5 worm cellular contexts compared by ENCODE assay signal in the genomic region with DNA sequence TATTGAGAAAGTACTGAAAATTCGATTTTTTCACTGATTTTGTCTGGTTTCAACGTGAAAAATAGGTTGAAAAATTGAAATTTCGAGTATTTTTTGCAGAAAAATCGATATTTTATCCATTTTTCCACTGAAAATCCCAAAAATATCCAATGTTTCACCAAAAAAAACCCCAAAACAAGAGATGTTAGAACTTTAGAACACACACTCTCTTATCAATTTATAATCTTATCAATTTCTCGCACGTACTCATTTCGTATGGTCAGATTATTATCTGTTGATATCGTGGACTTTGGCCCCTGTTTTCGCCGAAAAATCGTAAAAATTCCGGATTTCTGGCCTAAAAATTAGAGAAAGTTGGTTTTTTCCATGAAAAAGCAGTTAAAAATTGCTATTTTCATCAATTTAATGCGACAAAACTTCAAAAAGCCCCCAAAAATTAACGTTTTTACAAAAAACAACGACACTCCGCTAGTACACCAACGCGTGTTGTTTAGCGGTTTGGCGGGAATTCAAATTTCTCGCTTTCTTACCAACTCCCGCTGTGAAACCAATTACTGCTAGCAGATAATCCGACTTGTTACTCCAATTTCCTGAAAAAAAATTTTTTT.
TF ChIP-seq lines count a peak whose summit lies in the region.

No protein-coding gene starts in this region.

TF ChIP-seq in whole organism, L1 larva, 84 proteins besides CTCF, POLR2A, EP300 and RAD21:
- peak in 1 of 3 experiments; percentile 4 for TF ChIP-seq dpl-1 (GFP tag; optimal IDR thresholded peaks at IDR 0.05; lab: Kevin White, UChicago)
- TF ChIP-seq elt-3 (tag; optimal IDR thresholded peaks at IDR 0.05; lab: Kevin White, UChicago) = peak in 1 of 6 experiments; percentile 3
- TF ChIP-seq elt-2 (tag; optimal IDR thresholded peaks at IDR 0.05; lab: Kevin White, UChicago) = peak; percentile 44
TF ChIP-seq in whole organism, L1 larva: peak in this region for 3; not testable (repeated sequence) for 81.

TF ChIP-seq in whole organism, L3 larva, 47 proteins besides CTCF, POLR2A, EP300 and RAD21:
- TF ChIP-seq elt-2 (tag; optimal IDR thresholded peaks at IDR 0.05; lab: Kevin White, UChicago) = peak; percentile 64

TF ChIP-seq in whole organism, L4 larva, 104 proteins besides CTCF, POLR2A, EP300 and RAD21:
- peak; percentile 1 for TF ChIP-seq nhr-28 (tag; optimal IDR thresholded peaks at IDR 0.05; lab: Kevin White, UChicago)
- peak; percentile 49 for TF ChIP-seq dmd-6 (GFP tag; IDR thresholded peaks at IDR 0.05; lab: Robert Waterston, UW)
- TF ChIP-seq Y48G9A.11 (GFP tag; IDR thresholded peaks at IDR 0.05; lab: Robert Waterston, UW) = peak; percentile 61
- 0 out of 2 replicates have a peak, but pooled peaks have one; percentile 37 for TF ChIP-seq D1046.2 (GFP tag; IDR thresholded peaks at IDR 0.05; lab: Robert Waterston, UW)

TF ChIP-seq in whole organism, late embryonic, 69 proteins besides CTCF, POLR2A, EP300 and RAD21:
- peak; percentile 87 for TF ChIP-seq elt-2 (tag; optimal IDR thresholded peaks at IDR 0.05; lab: Kevin White, UChicago)

TF ChIP-seq in whole organism, young adult, 124 proteins besides CTCF, POLR2A, EP300 and RAD21:
- TF ChIP-seq attf-3 (GFP tag; conservative IDR thresholded peaks at IDR 0.05; lab: Robert Waterston, UW) (0 out of 2 replicates have a peak, but pooled peaks have one; percentile 11), nhr-80 (tag; optimal IDR thresholded peaks at IDR 0.05; lab: Kevin White, UChicago) (peak; percentile 20)
TF ChIP-seq in whole organism, young adult: peak in this region for 2; not testable (repeated sequence) for 122.
